Fruit fly (Drosophila melanogaster) whole organism, pupa: ENCODE measurements around the gene CG15478.

ENCODE experiments used
- CG10348 ChIP-seq: fragments of 200-800 bp; sonication (Bioruptor generic); IDR thresholded peaks from 2 replicates; pipeline ENCODE4 v1.3.6; 2022; ENCODE audit warnings: missing biosample characterization, missing genetic modification characterization
- CG12605 ChIP-seq: fragments of 200-800 bp; sonication (Bioruptor generic); IDR thresholded peaks from 2 replicates; pipeline ENCODE4 v1.3.6; 2022; ENCODE audit warnings: missing biosample characterization, missing genetic modification characterization
- CG13204 ChIP-seq: fragments of 200-800 bp; sonication (Bioruptor generic); optimal IDR thresholded peaks from 2 replicates; lab custom pipeline; 2018; ENCODE audit warnings: missing biosample characterization, mild to moderate bottlenecking, missing genetic modification characterization, moderate library complexity
- CG14655 ChIP-seq: fragments of 200-800 bp; sonication (Bioruptor generic); optimal IDR thresholded peaks from 3 replicates; lab custom pipeline; 2017; ENCODE audit warnings: mild to moderate bottlenecking, missing biosample characterization, missing genetic modification reagents, missing genetic modification characterization
- CG15710 ChIP-seq: fragments of 200-800 bp; sonication (Bioruptor generic); optimal IDR thresholded peaks from 2 replicates; lab custom pipeline; 2018; ENCODE audit warnings: missing biosample characterization, mild to moderate bottlenecking, missing genetic modification characterization, moderate library complexity
- CG17806 ChIP-seq: fragments of 200-800 bp; sonication (Bioruptor generic); optimal IDR thresholded peaks from 2 replicates; lab custom pipeline; 2018; ENCODE audit warnings: missing biosample characterization, mild to moderate bottlenecking, missing genetic modification characterization, moderate library complexity
- CG32121 ChIP-seq: fragments of 200-800 bp; sonication (Bioruptor generic); IDR thresholded peaks from 2 replicates; pipeline ENCODE4 v1.3.6; 2022; ENCODE audit warnings: missing biosample characterization, missing genetic modification characterization
- CG34367 ChIP-seq: fragments of 200-800 bp; sonication (Bioruptor generic); optimal IDR thresholded peaks from 2 replicates; lab custom pipeline; 2018; ENCODE audit warnings: missing biosample characterization, mild to moderate bottlenecking, missing genetic modification characterization
- CG4496 ChIP-seq: fragments of 200-800 bp; sonication (Bioruptor generic); IDR thresholded peaks from 3 replicates; pipeline ENCODE4 v1.3.6; 2022; ENCODE audit warnings: missing biosample characterization, missing genetic modification characterization
- CG8159 ChIP-seq: fragments of 200-800 bp; sonication (Bioruptor generic); optimal IDR thresholded peaks from 3 replicates; lab custom pipeline; 2018; ENCODE audit warnings: missing biosample characterization, mild to moderate bottlenecking, missing genetic modification characterization, moderate library complexity
- CG8301 ChIP-seq: fragments of 200-800 bp; sonication (Bioruptor generic); optimal IDR thresholded peaks from 2 replicates; lab custom pipeline; 2018; ENCODE audit warnings: missing biosample characterization, mild to moderate bottlenecking, missing genetic modification characterization
- CG9948 ChIP-seq: fragments of 200-800 bp; sonication (Bioruptor generic); optimal IDR thresholded peaks from 2 replicates; lab custom pipeline; 2018; ENCODE audit warnings: missing biosample characterization, mild to moderate bottlenecking, missing genetic modification characterization, moderate library complexity
- EcR ChIP-seq: fragments of 200-800 bp; sonication (Bioruptor generic); optimal IDR thresholded peaks from 3 replicates; lab custom pipeline; 2019; ENCODE audit warnings: missing biosample characterization, missing genetic modification characterization, mild to moderate bottlenecking, moderate library complexity, missing genetic modification reagents
- Ets98B ChIP-seq: fragments of 200-800 bp; sonication (Bioruptor generic); IDR thresholded peaks from 2 replicates; pipeline ENCODE4 v1.3.6; 2022; ENCODE audit warnings: missing biosample characterization, missing genetic modification characterization
- Pif1A ChIP-seq: fragments of 200-800 bp; sonication (Bioruptor generic); optimal IDR thresholded peaks from 3 replicates; lab custom pipeline; 2016; ENCODE audit warnings: missing biosample characterization, missing genetic modification characterization
- Pif1B ChIP-seq: fragments of 200-800 bp; sonication (Bioruptor generic); optimal IDR thresholded peaks from 3 replicates; lab custom pipeline; 2016; ENCODE audit warnings: missing biosample characterization, missing genetic modification characterization
- Snoo ChIP-seq: fragments of 200-800 bp; sonication (Bioruptor generic); optimal IDR thresholded peaks from 3 replicates; lab custom pipeline; 2017; ENCODE audit warnings: missing biosample characterization, mild to moderate bottlenecking, missing genetic modification characterization, inconsistent platforms
- fd96Ca ChIP-seq: fragments of 200-800 bp; sonication (Bioruptor generic); IDR thresholded peaks from 3 replicates; pipeline ENCODE4 v1.3.6; 2022; ENCODE audit warnings: missing biosample characterization, missing genetic modification characterization
- gl ChIP-seq: fragments of 200-800 bp; sonication (Bioruptor generic); optimal IDR thresholded peaks from 2 replicates; lab custom pipeline; 2018; ENCODE audit warnings: missing biosample characterization, mild to moderate bottlenecking, missing genetic modification characterization
- rn ChIP-seq: fragments of 200-800 bp; sonication (Bioruptor generic); IDR thresholded peaks from 2 replicates; pipeline ENCODE4 v1.3.6; 2022; ENCODE audit warnings: missing biosample characterization, missing genetic modification characterization

Gene CG15478

dm6 chrX:7678824-7679223 lies 38.9 kb downstream of the CG15478 start:
- TF ChIP-seq CG8159 (tag; lab: Kevin White, UChicago), result no peak
- TF ChIP-seq CG34367, result no peak
- no peak for TF ChIP-seq fd96Ca (GFP tag; lab: Robert Waterston, UW)
- TF ChIP-seq Pif1B (GFP tag; lab: Kevin White, UChicago), result no peak
- no peak for TF ChIP-seq CG4496 (GFP tag; lab: Robert Waterston, UW)

- TF ChIP-seq rn, result no peak
- no peak for TF ChIP-seq fd96Ca (GFP tag; lab: Robert Waterston, UW)
- TF ChIP-seq CG8301, result no peak
- no peak for TF ChIP-seq CG32121 (GFP tag; lab: Robert Waterston, UW)
- no peak for TF ChIP-seq CG12605
- TF ChIP-seq Ets98B, result no peak
- TF ChIP-seq CG14655, result no peak
- TF ChIP-seq CG8159 (tag; lab: Kevin White, UChicago), result no peak
- TF ChIP-seq CG34367, result no peak
- TF ChIP-seq CG9948, result no peak
- TF ChIP-seq Pif1A (GFP tag; lab: Kevin White, UChicago), result no peak
- no peak for TF ChIP-seq CG10348
- no peak for TF ChIP-seq CG15710 (tag; lab: Kevin White, UChicago)
- TF ChIP-seq Snoo (tag; lab: Kevin White, UChicago), result no peak
- no peak for TF ChIP-seq CG17806 (tag; lab: Kevin White, UChicago)
- no peak for TF ChIP-seq CG4496 (GFP tag; lab: Robert Waterston, UW)
- no peak for TF ChIP-seq gl (tag; lab: Kevin White, UChicago)
- TF ChIP-seq CG13204 (GFP tag; lab: Kevin White, UChicago), result no peak
- TF ChIP-seq Pif1B (GFP tag; lab: Kevin White, UChicago), result no peak
Observed at dm6 chrX:7676873-7677272, 40.9 kb downstream of the CG15478 start.

- 0 out of 3 replicates have a peak, but pooled peaks have one; percentile 27 for TF ChIP-seq CG4496 (GFP tag; lab: Robert Waterston, UW)
- no peak for TF ChIP-seq CG8301
- peak; percentile 9; the same call in 1 of the 2 replicates for TF ChIP-seq Ets98B
Observed at dm6 chrX:7666613-7667202, 51.0 kb downstream of the CG15478 start.

- no peak for TF ChIP-seq EcR (GFP tag; lab: Kevin White, UChicago)
- 0 out of 2 replicates have a peak, but pooled peaks have one; percentile 35 for TF ChIP-seq CG32121 (GFP tag; lab: Robert Waterston, UW)
- no peak for TF ChIP-seq CG8159 (tag; lab: Kevin White, UChicago)
Observed at dm6 chrX:7663910-7664309, 53.8 kb downstream of the CG15478 start.
